Fruit fly (Drosophila melanogaster) whole organism, embryonic: ENCODE results near the gene Fic.

Experiments
- Bteb2 ChIP-seq: fragments of 200-800 bp; sonication (Bioruptor generic); optimal IDR thresholded peaks from 2 replicates; lab custom pipeline; 2016; ENCODE audit warnings: missing biosample characterization, missing genetic modification characterization
- CG13775 ChIP-seq: fragments of 200-800 bp; sonication (Bioruptor generic); optimal IDR thresholded peaks from 3 replicates; lab custom pipeline; 2017; ENCODE audit warnings: missing biosample characterization, mild to moderate bottlenecking, missing genetic modification characterization
- CG14441 ChIP-seq: fragments of 200-800 bp; sonication (Bioruptor generic); IDR thresholded peaks from 2 replicates; pipeline ENCODE4 v1.3.6; 2022; ENCODE audit warnings: missing biosample characterization, missing genetic modification characterization
- CG15696 ChIP-seq: fragments of 200-800 bp; sonication (Bioruptor generic); optimal IDR thresholded peaks from 2 replicates; lab custom pipeline; 2019; ENCODE audit warnings: missing biosample characterization, mild to moderate bottlenecking, missing genetic modification characterization, moderate library complexity
- CG1647 ChIP-seq: fragments of 200-800 bp; sonication (Bioruptor generic); optimal IDR thresholded peaks from 3 replicates; lab custom pipeline; 2016; ENCODE audit warnings: missing biosample characterization, missing genetic modification characterization
- CG17361 ChIP-seq: fragments of 200-800 bp; sonication (Bioruptor generic); IDR thresholded peaks from 3 replicates; pipeline ENCODE4 v1.3.6; 2022; ENCODE audit warnings: missing biosample characterization, missing genetic modification characterization
- CG18011 ChIP-seq: fragments of 200-800 bp; sonication (Bioruptor generic); optimal IDR thresholded peaks from 2 replicates; lab custom pipeline; 2017; ENCODE audit warnings: missing biosample characterization, missing genetic modification characterization, mild to moderate bottlenecking, moderate library complexity, missing genotype
- CG2116 ChIP-seq: fragments of 200-800 bp; sonication (Bioruptor generic); optimal IDR thresholded peaks from 3 replicates; lab custom pipeline; 2018; ENCODE audit warnings: missing biosample characterization, mild to moderate bottlenecking, missing genetic modification characterization
- CG30403 ChIP-seq: fragments of 200-800 bp; sonication (Bioruptor generic); optimal IDR thresholded peaks from 3 replicates; lab custom pipeline; 2016; ENCODE audit warnings: missing biosample characterization, missing genetic modification characterization
- CG31441 ChIP-seq: fragments of 200-800 bp; sonication (Bioruptor generic); IDR thresholded peaks from 2 replicates; pipeline ENCODE4 v1.3.6; 2022; ENCODE audit warnings: missing biosample characterization, missing genetic modification characterization
- CG32532 ChIP-seq: fragments of 200-800 bp; sonication (Bioruptor generic); IDR thresholded peaks from 2 replicates; pipeline ENCODE4 v1.3.6; 2022; ENCODE audit warnings: missing biosample characterization, missing genetic modification characterization
- CG3281 ChIP-seq: fragments of 200-800 bp; sonication (Bioruptor generic); optimal IDR thresholded peaks from 3 replicates; lab custom pipeline; 2017; ENCODE audit warnings: missing biosample characterization, mild to moderate bottlenecking, missing genetic modification characterization
- CG4424 ChIP-seq: fragments of 200-800 bp; sonication (Bioruptor generic); optimal IDR thresholded peaks from 3 replicates; lab custom pipeline; 2016; ENCODE audit warnings: missing biosample characterization, missing genetic modification characterization
- CG6765 ChIP-seq: fragments of 200-800 bp; sonication (Bioruptor generic); optimal IDR thresholded peaks from 3 replicates; lab custom pipeline; 2017; ENCODE audit warnings: missing biosample characterization, mild to moderate bottlenecking, missing genetic modification characterization
- CG8290 ChIP-seq, 3 experiments: fragments of 200-800 bp; sonication (Bioruptor generic); optimal IDR thresholded peaks; 2 replicates each; lab custom pipeline; 2016 to 2019; ENCODE audit warnings: missing biosample characterization in 3 of 3, missing genetic modification characterization in 3 of 3, mild to moderate bottlenecking in 2 of 3, moderate library complexity in 1 of 3
- CG8478 ChIP-seq: fragments of >200 bp; optimal IDR thresholded peaks from 2 replicates; lab custom pipeline; 2018
- CG9437 ChIP-seq: fragments of 200-800 bp; sonication (Bioruptor generic); optimal IDR thresholded peaks from 2 replicates; lab custom pipeline; 2018; ENCODE audit warnings: missing biosample characterization, mild to moderate bottlenecking, missing genetic modification characterization
- CG9876 ChIP-seq: fragments of 200-800 bp; sonication (Bioruptor generic); optimal IDR thresholded peaks from 2 replicates; lab custom pipeline; 2016; ENCODE audit warnings: missing biosample characterization, missing genetic modification characterization
- CkIIα-i1 ChIP-seq: fragments of 200-800 bp; sonication (Bioruptor generic); IDR thresholded peaks from 2 replicates; pipeline ENCODE4 v1.3.6; 2022; ENCODE audit warnings: missing biosample characterization, missing genetic modification characterization
- D ChIP-seq, 2 experiments: fragments of 200-800 bp in 1 of 2; fragments of >200 bp in 1 of 2; sonication (Bioruptor generic) in 1 of 2; optimal IDR thresholded peaks; 2 replicates in 1 of 2; 3 replicates in 1 of 2; lab custom pipeline; 2017; ENCODE audit warnings: mild to moderate bottlenecking in 1 of 2, missing biosample characterization in 1 of 2, missing genetic modification characterization in 1 of 2, missing genetic modification reagents in 1 of 2
- Dip3 ChIP-seq: fragments of 200-800 bp; sonication (Bioruptor generic); optimal IDR thresholded peaks from 3 replicates; lab custom pipeline; 2016; ENCODE audit warnings: missing biosample characterization, missing genetic modification characterization
- Doc3 ChIP-seq: fragments of 200-800 bp; sonication (Bioruptor generic); IDR thresholded peaks from 3 replicates; pipeline ENCODE4 v1.3.6; 2022; ENCODE audit warnings: missing biosample characterization, missing genetic modification characterization; ENCODE audit not compliant: partially characterized antibody
- E2f1 ChIP-seq: fragments of 200-800 bp; sonication (Bioruptor generic); IDR thresholded peaks from 2 replicates; pipeline ENCODE4 v1.3.6; 2022; ENCODE audit warnings: missing biosample characterization, missing genetic modification characterization
- Med ChIP-seq: fragments of 200-800 bp; sonication (Bioruptor generic); peaks from one replicate; lab custom pipeline; 2016; ENCODE audit warnings: missing biosample characterization, missing genetic modification characterization, mild to moderate bottlenecking, inconsistent platforms, moderate library complexity
- Pdp1 ChIP-seq, 2 experiments: fragments of 200-800 bp; sonication (Bioruptor generic); optimal IDR thresholded peaks; 3 replicates each; lab custom pipeline; 2016; ENCODE audit warnings: missing biosample characterization in 2 of 2, missing genetic modification characterization in 2 of 2, mild to moderate bottlenecking in 1 of 2, moderate library complexity in 1 of 2
- Rx ChIP-seq: fragments of 200-800 bp; sonication (Bioruptor generic); IDR thresholded peaks from 2 replicates; pipeline ENCODE4 v1.3.6; 2022; ENCODE audit warnings: missing biosample characterization, missing genetic modification characterization
- Sox102F ChIP-seq: fragments of 200-800 bp; sonication (Bioruptor generic); optimal IDR thresholded peaks from 2 replicates; lab custom pipeline; 2018; ENCODE audit warnings: missing biosample characterization, mild to moderate bottlenecking, missing genetic modification characterization, moderate library complexity
- Xbp1 ChIP-seq: fragments of 200-800 bp; sonication (Bioruptor generic); optimal IDR thresholded peaks from 3 replicates; lab custom pipeline; 2016; ENCODE audit warnings: missing biosample characterization, mild to moderate bottlenecking, missing genetic modification characterization
- abd-A ChIP-seq: fragments of 200-800 bp; sonication (Bioruptor generic); optimal IDR thresholded peaks from 3 replicates; lab custom pipeline; 2019; ENCODE audit warnings: missing biosample characterization, mild to moderate bottlenecking, missing genetic modification characterization, moderate library complexity
- ac ChIP-seq: fragments of 200-800 bp; sonication (Bioruptor generic); optimal IDR thresholded peaks from 3 replicates; lab custom pipeline; 2017; ENCODE audit warnings: missing biosample characterization, mild to moderate bottlenecking, missing genetic modification characterization
- ap ChIP-seq: fragments of 200-800 bp; sonication (Bioruptor generic); IDR thresholded peaks from 2 replicates; pipeline ENCODE4 v1.3.6; 2022; ENCODE audit warnings: missing biosample characterization, missing genetic modification characterization
- hb ChIP-seq: fragments of 200-800 bp; sonication (Bioruptor generic); IDR thresholded peaks from 3 replicates; pipeline ENCODE4 v1.3.6; 2022; ENCODE audit warnings: missing biosample characterization, missing genetic modification characterization; ENCODE audit not compliant: partially characterized antibody
- jigr1 ChIP-seq: fragments of 200-800 bp; sonication (Bioruptor generic); IDR thresholded peaks from 3 replicates; pipeline ENCODE4 v1.3.6; 2022; ENCODE audit warnings: missing biosample characterization, missing genetic modification characterization
- jumu ChIP-seq: fragments of 200-800 bp; sonication (Bioruptor generic); optimal IDR thresholded peaks from 3 replicates; lab custom pipeline; 2016; ENCODE audit warnings: missing biosample characterization, missing genetic modification characterization
- lola ChIP-seq, 3 experiments: fragments of >200 bp in 2 of 3; fragments of 200-800 bp in 1 of 3; sonication (Bioruptor generic) in 1 of 3; optimal IDR thresholded peaks; 2 replicates each; lab custom pipeline; 2017 to 2019; ENCODE audit warnings: missing biosample characterization in 3 of 3, missing genetic modification characterization in 3 of 3, mild to moderate bottlenecking in 1 of 3, moderate library complexity in 1 of 3
- nau ChIP-seq: fragments of 200-800 bp; sonication (Bioruptor generic); optimal IDR thresholded peaks from 3 replicates; lab custom pipeline; 2017; ENCODE audit warnings: missing biosample characterization, mild to moderate bottlenecking, missing genetic modification characterization, missing genetic modification reagents
- nerfin-2 ChIP-seq: fragments of 200-800 bp; sonication (Bioruptor generic); IDR thresholded peaks from 2 replicates; pipeline ENCODE4 v1.3.6; 2022; ENCODE audit warnings: missing biosample characterization, missing genetic modification characterization; ENCODE audit not compliant: partially characterized antibody
- pita ChIP-seq: fragments of 200-800 bp; sonication (Bioruptor generic); optimal IDR thresholded peaks from 2 replicates; lab custom pipeline; 2017; ENCODE audit warnings: missing biosample characterization, mild to moderate bottlenecking, missing genetic modification characterization
- run ChIP-seq: fragments of 200-800 bp; sonication (Bioruptor generic); optimal IDR thresholded peaks from 3 replicates; lab custom pipeline; 2018; ENCODE audit warnings: missing biosample characterization, mild to moderate bottlenecking, missing genetic modification characterization
- sima ChIP-seq: fragments of 200-800 bp; sonication (Bioruptor generic); optimal IDR thresholded peaks from 2 replicates; lab custom pipeline; 2016; ENCODE audit warnings: missing biosample characterization, missing genetic modification characterization
- sna ChIP-seq: fragments of 200-800 bp; sonication (Bioruptor generic); IDR thresholded peaks from 2 replicates; pipeline ENCODE4 v1.3.6; 2022; ENCODE audit warnings: missing biosample characterization, missing genetic modification characterization; ENCODE audit not compliant: partially characterized antibody
- sug ChIP-seq: fragments of 200-800 bp; optimal IDR thresholded peaks from 2 replicates; lab custom pipeline; 2019; ENCODE audit warnings: missing biosample characterization, mild to moderate bottlenecking, missing genetic modification characterization, moderate library complexity
- tin ChIP-seq: fragments of 200-800 bp; sonication (Bioruptor generic); optimal IDR thresholded peaks from 3 replicates; lab custom pipeline; 2016; ENCODE audit warnings: missing biosample characterization, missing genetic modification characterization
- tll ChIP-seq, 2 experiments: fragments of 200-800 bp in 1 of 2; fragments of >200 bp in 1 of 2; sonication (Bioruptor generic) in 1 of 2; optimal IDR thresholded peaks; 2 replicates each; lab custom pipeline; 2017 to 2019; ENCODE audit warnings: missing biosample characterization in 2 of 2, missing genetic modification characterization in 2 of 2, mild to moderate bottlenecking in 1 of 2, moderate library complexity in 1 of 2
- tup ChIP-seq: fragments of 200-800 bp; sonication (Bioruptor generic); optimal IDR thresholded peaks from 2 replicates; lab custom pipeline; 2016; ENCODE audit warnings: missing biosample characterization, mild to moderate bottlenecking, missing genetic modification characterization, moderate library complexity
- twi ChIP-seq: fragments of 200-800 bp; optimal IDR thresholded peaks from 2 replicates; lab custom pipeline; 2019; ENCODE audit warnings: missing biosample characterization, mild to moderate bottlenecking, missing genetic modification characterization, moderate library complexity

Gene Fic

DNA sequence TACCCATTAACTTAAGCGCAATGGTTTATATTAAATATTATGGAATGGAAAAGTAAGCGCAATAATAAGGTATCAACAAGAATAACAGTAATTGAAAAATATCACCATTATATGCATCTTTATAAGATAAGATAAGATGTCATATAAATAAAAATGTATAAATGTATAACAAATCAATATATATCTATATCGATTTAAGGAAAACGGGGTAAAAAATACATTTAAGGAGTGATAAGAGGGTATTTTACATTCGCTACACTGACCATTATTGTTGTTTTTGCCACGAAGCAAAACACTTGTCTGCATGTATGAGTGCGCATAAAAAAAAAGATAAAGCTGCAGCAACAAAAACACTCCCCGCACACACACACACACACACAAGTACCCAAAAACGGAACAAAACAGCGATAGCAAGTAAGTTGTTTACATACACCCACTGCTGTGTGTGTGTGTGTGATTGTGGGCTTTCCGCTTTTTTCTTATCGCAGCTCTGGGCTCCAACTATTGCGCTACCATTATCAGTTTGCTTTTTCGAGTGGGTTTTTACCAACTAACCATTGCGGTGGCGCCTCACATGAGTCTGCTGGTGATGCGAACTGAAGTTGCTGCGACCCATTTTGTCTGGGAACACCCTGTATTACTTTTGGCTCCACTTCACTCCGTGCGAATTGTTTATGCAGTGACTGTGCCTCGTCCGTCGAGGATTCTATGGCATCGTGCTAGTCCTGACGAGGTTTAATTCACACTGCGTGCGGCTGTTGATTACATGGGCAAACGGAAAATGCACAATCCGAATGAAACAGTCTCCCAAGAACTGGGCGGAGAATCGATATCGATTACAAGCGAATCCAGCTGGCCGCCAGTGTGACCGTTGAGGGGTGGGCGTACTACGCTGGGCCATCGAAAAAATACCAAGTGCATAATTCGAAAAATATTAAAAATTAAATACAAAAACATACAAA, 49.2 kb downstream of the Fic start, which contains the start of gene mmy (continued):
- no peak for TF ChIP-seq CkIIα-i1 (GFP tag; lab: Robert Waterston, UW)
- 0 out of 2 replicates have a peak, but pooled peaks have one; percentile 24 for TF ChIP-seq CG14441 (GFP tag; lab: Robert Waterston, UW)
- peak; percentile 18 for TF ChIP-seq Xbp1 (GFP tag; lab: Kevin White, UChicago)
- TF ChIP-seq tll (GFP tag; optimal IDR thresholded peaks at IDR 0.05; lab: Kevin White, UChicago): no peak
- TF ChIP-seq Doc3 (GFP tag; lab: Robert Waterston, UW): no peak
- no peak for TF ChIP-seq CG1647 (GFP tag; lab: Kevin White, UChicago)
- TF ChIP-seq twi (tag; lab: Kevin White, UChicago): no peak
- peak; percentile 3 for TF ChIP-seq tin (GFP tag; lab: Kevin White, UChicago)
- peak; percentile 52; the same call in 1 of the 2 replicates for TF ChIP-seq sna
- TF ChIP-seq Med (GFP tag; lab: Kevin White, UChicago): peak; percentile 92
- TF ChIP-seq CG8290 (GFP tag; optimal IDR thresholded peaks at IDR 0.05; lab: Kevin White, UChicago): no peak
- peak in 1 of 2 experiments; percentile 68 for TF ChIP-seq CG8290 (tag; optimal IDR thresholded peaks at IDR 0.05; lab: Kevin White, UChicago)
- peak; percentile 66 for TF ChIP-seq CG31441 (GFP tag; lab: Robert Waterston, UW)
- peak; percentile 94 for TF ChIP-seq D (optimal IDR thresholded peaks at IDR 0.05; lab: Kevin White, UChicago)
- peak; percentile 16 for TF ChIP-seq D (GFP tag; optimal IDR thresholded peaks at IDR 0.05; lab: Kevin White, UChicago)
- TF ChIP-seq CG18011 (GFP tag; lab: Kevin White, UChicago): no peak
- peak; percentile 15 for TF ChIP-seq jumu (GFP tag; lab: Kevin White, UChicago)
- TF ChIP-seq CG8478 (lab: Kevin White, UChicago): no peak
- peak; percentile 23 for TF ChIP-seq CG4424 (GFP tag; lab: Kevin White, UChicago)
- peak; percentile 47 for TF ChIP-seq CG32532 (GFP tag; lab: Robert Waterston, UW)
- TF ChIP-seq nau: peak; percentile 46
- TF ChIP-seq CG17361 (GFP tag; lab: Robert Waterston, UW): peak; percentile 56
- TF ChIP-seq jigr1 (GFP tag; lab: Robert Waterston, UW): no peak; the same call in 2 of the 3 replicates
- peak; percentile 72 for TF ChIP-seq Sox102F (GFP tag; lab: Kevin White, UChicago)
- TF ChIP-seq CG9876 (GFP tag; lab: Kevin White, UChicago): no peak
- TF ChIP-seq CG3281 (GFP tag; lab: Kevin White, UChicago): peak; percentile 47
- no peak for TF ChIP-seq ac (GFP tag; lab: Kevin White, UChicago)
- TF ChIP-seq tup: no peak
- TF ChIP-seq CG30403: peak; percentile 52
- TF ChIP-seq sima (GFP tag; lab: Kevin White, UChicago): no peak
- TF ChIP-seq Dip3 (GFP tag; lab: Kevin White, UChicago): no peak
- no peak for TF ChIP-seq ap (GFP tag; lab: Robert Waterston, UW)
- no peak for TF ChIP-seq Bteb2 (GFP tag; lab: Kevin White, UChicago)
- 0 out of 2 replicates have a peak, but pooled peaks have one; percentile 27 for TF ChIP-seq nerfin-2
- peak; percentile 56 for TF ChIP-seq abd-A (tag; lab: Kevin White, UChicago)
- peak in 1 of 3 experiments; percentile 37 for TF ChIP-seq lola (GFP tag; optimal IDR thresholded peaks at IDR 0.05; lab: Kevin White, UChicago)
- no peak for TF ChIP-seq hb
- no peak; the same call in 1 of the 2 replicates for TF ChIP-seq E2f1 (GFP tag; lab: Robert Waterston, UW)
- peak; percentile 66 for TF ChIP-seq sug (tag; lab: Kevin White, UChicago)
- TF ChIP-seq CG9437: peak; percentile 38
- no peak for TF ChIP-seq pita (GFP tag; lab: Kevin White, UChicago)
- TF ChIP-seq run: peak; percentile 11
- peak; percentile 38 for TF ChIP-seq CG2116 (GFP tag; lab: Kevin White, UChicago)
- peak; percentile 3 for TF ChIP-seq CG15696 (tag; lab: Kevin White, UChicago)
- TF ChIP-seq Rx: no peak
- no peak for TF ChIP-seq CG13775 (GFP tag; lab: Kevin White, UChicago)
- TF ChIP-seq Pdp1 (GFP tag; optimal IDR thresholded peaks at IDR 0.05; lab: Kevin White, UChicago): peak in 1 of 2 experiments; percentile 64
- peak; percentile 47 for TF ChIP-seq CG6765 (GFP tag; lab: Kevin White, UChicago)
